Fruit fly (Drosophila melanogaster) whole organism, pupa: ENCODE measurements around the gene Sirt1.
A peak's percentile ranks its signal among the peaks of the same experiment; 100 is the strongest.

Experiments used
- CG10348 ChIP-seq: fragments of 200-800 bp; sonication (Bioruptor generic); IDR thresholded peaks from 2 replicates; pipeline ENCODE4 v1.3.6; 2022; ENCODE audit warnings: missing biosample characterization, missing genetic modification characterization
- CG14655 ChIP-seq: fragments of 200-800 bp; sonication (Bioruptor generic); optimal IDR thresholded peaks from 3 replicates; lab custom pipeline; 2017; ENCODE audit warnings: mild to moderate bottlenecking, missing biosample characterization, missing genetic modification reagents, missing genetic modification characterization
- CG15710 ChIP-seq: fragments of 200-800 bp; sonication (Bioruptor generic); optimal IDR thresholded peaks from 2 replicates; lab custom pipeline; 2018; ENCODE audit warnings: missing biosample characterization, mild to moderate bottlenecking, missing genetic modification characterization, moderate library complexity
- CG17806 ChIP-seq: fragments of 200-800 bp; sonication (Bioruptor generic); optimal IDR thresholded peaks from 2 replicates; lab custom pipeline; 2018; ENCODE audit warnings: missing biosample characterization, mild to moderate bottlenecking, missing genetic modification characterization, moderate library complexity
- CG34367 ChIP-seq: fragments of 200-800 bp; sonication (Bioruptor generic); optimal IDR thresholded peaks from 2 replicates; lab custom pipeline; 2018; ENCODE audit warnings: missing biosample characterization, mild to moderate bottlenecking, missing genetic modification characterization
- CG8159 ChIP-seq: fragments of 200-800 bp; sonication (Bioruptor generic); optimal IDR thresholded peaks from 3 replicates; lab custom pipeline; 2018; ENCODE audit warnings: missing biosample characterization, mild to moderate bottlenecking, missing genetic modification characterization, moderate library complexity
- CG9948 ChIP-seq: fragments of 200-800 bp; sonication (Bioruptor generic); optimal IDR thresholded peaks from 2 replicates; lab custom pipeline; 2018; ENCODE audit warnings: missing biosample characterization, mild to moderate bottlenecking, missing genetic modification characterization, moderate library complexity
- EcR ChIP-seq: fragments of 200-800 bp; sonication (Bioruptor generic); optimal IDR thresholded peaks from 3 replicates; lab custom pipeline; 2019; ENCODE audit warnings: missing biosample characterization, missing genetic modification characterization, mild to moderate bottlenecking, moderate library complexity, missing genetic modification reagents
- Ets98B ChIP-seq: fragments of 200-800 bp; sonication (Bioruptor generic); IDR thresholded peaks from 2 replicates; pipeline ENCODE4 v1.3.6; 2022; ENCODE audit warnings: missing biosample characterization, missing genetic modification characterization
- Pif1B ChIP-seq: fragments of 200-800 bp; sonication (Bioruptor generic); optimal IDR thresholded peaks from 3 replicates; lab custom pipeline; 2016; ENCODE audit warnings: missing biosample characterization, missing genetic modification characterization
- Snoo ChIP-seq: fragments of 200-800 bp; sonication (Bioruptor generic); optimal IDR thresholded peaks from 3 replicates; lab custom pipeline; 2017; ENCODE audit warnings: missing biosample characterization, mild to moderate bottlenecking, missing genetic modification characterization, inconsistent platforms

- TF ChIP-seq Snoo = no peak
- TF ChIP-seq Pif1B (GFP tag; lab: Kevin White, UChicago) = no peak
- peak; percentile 91 for TF ChIP-seq EcR (GFP tag; lab: Kevin White, UChicago)
- no peak for TF ChIP-seq CG8159 (tag; lab: Kevin White, UChicago)
- no peak for TF ChIP-seq CG34367 (tag; lab: Kevin White, UChicago)
- TF ChIP-seq CG10348 (GFP tag; lab: Robert Waterston, UW) = no peak
- no peak for TF ChIP-seq Ets98B (GFP tag; lab: Robert Waterston, UW)
- no peak for TF ChIP-seq CG14655 (GFP tag; lab: Kevin White, UChicago)
- no peak for TF ChIP-seq CG17806 (tag; lab: Kevin White, UChicago)
- no peak for TF ChIP-seq CG15710 (tag; lab: Kevin White, UChicago)
- no peak for TF ChIP-seq CG9948
Observed at dm6 chr2L:13190534-13190933, 25.2 kb downstream of the Sirt1 start.
